Fruit fly (Drosophila melanogaster): ENCODE measurements around the gene CG13272.

- TF ChIP-seq CG8301 (tag; optimal IDR thresholded peaks at IDR 0.05) (no peak), CG14655 (GFP tag; optimal IDR thresholded peaks at IDR 0.05) (no peak), Pif1A (GFP tag; optimal IDR thresholded peaks at IDR 0.05) (no peak), CG10348 (GFP tag; IDR thresholded peaks at IDR 0.05) (no peak), CG13204 (GFP tag; optimal IDR thresholded peaks at IDR 0.05) (no peak), CG15710 (tag; optimal IDR thresholded peaks at IDR 0.05) (no peak), Ets98B (GFP tag; IDR thresholded peaks at IDR 0.05) (no peak), CG34367 (tag; optimal IDR thresholded peaks at IDR 0.05) (no peak), CG9948 (tag; optimal IDR thresholded peaks at IDR 0.05) (no peak)
Observed at dm6 chr2L:16787548-16787947, 17.1 kb upstream of the CG13272 start.

All from whole organism, pupa.